Fruit fly (Drosophila melanogaster) whole organism, prepupa: ENCODE measurements around the gene CG17108.
A peak's percentile ranks its signal among the peaks of the same experiment; 100 is the strongest.

Experiments
- CG15336 ChIP-seq: fragments of 200-800 bp; sonication (Bioruptor generic); IDR thresholded peaks from 2 replicates; pipeline ENCODE4 v1.3.6; 2022; ENCODE audit warnings: missing biosample characterization, missing genetic modification characterization
- CG1621 ChIP-seq: fragments of 200-800 bp; sonication (Bioruptor generic); optimal IDR thresholded peaks from 3 replicates; lab custom pipeline; 2018; ENCODE audit warnings: missing biosample characterization, mild to moderate bottlenecking, missing genetic modification characterization
- CG16779 ChIP-seq: fragments of 200-800 bp; sonication (Bioruptor generic); optimal IDR thresholded peaks from 3 replicates; lab custom pipeline; 2017; ENCODE audit warnings: missing biosample characterization, mild to moderate bottlenecking, missing genetic modification characterization
- CG32006 ChIP-seq: fragments of 200-800 bp; sonication (Bioruptor generic); optimal IDR thresholded peaks from 3 replicates; lab custom pipeline; 2017; ENCODE audit warnings: missing biosample characterization, mild to moderate bottlenecking, missing genetic modification characterization
- CG6163 ChIP-seq: fragments of 200-800 bp; sonication (Bioruptor generic); IDR thresholded peaks from 3 replicates; pipeline ENCODE4 v1.3.6; 2022; ENCODE audit warnings: missing biosample characterization, missing genetic modification characterization
- Eip75B ChIP-seq: fragments of 200-800 bp; sonication (Bioruptor generic); optimal IDR thresholded peaks from 3 replicates; lab custom pipeline; 2016; ENCODE audit warnings: missing biosample characterization, missing genetic modification characterization
- Hr39 ChIP-seq: fragments of 200-800 bp; sonication (Bioruptor generic); optimal IDR thresholded peaks from 2 replicates; lab custom pipeline; 2016; ENCODE audit warnings: missing biosample characterization, missing genetic modification characterization
- OdsH ChIP-seq: fragments of 200-800 bp; sonication (Bioruptor generic); optimal IDR thresholded peaks from 3 replicates; lab custom pipeline; 2016; ENCODE audit warnings: missing biosample characterization, missing genetic modification characterization
- Sox14 ChIP-seq: fragments of 200-800 bp; sonication (Bioruptor generic); optimal IDR thresholded peaks from 3 replicates; lab custom pipeline; 2016; ENCODE audit warnings: missing biosample characterization, missing genetic modification characterization
- acj6 ChIP-seq: fragments of 200-800 bp; sonication (Bioruptor generic); optimal IDR thresholded peaks from 3 replicates; lab custom pipeline; 2016; ENCODE audit warnings: missing biosample characterization, missing genetic modification characterization
- vri ChIP-seq: fragments of 200-800 bp; sonication (Bioruptor generic); optimal IDR thresholded peaks from 3 replicates; lab custom pipeline; 2016; ENCODE audit warnings: missing biosample characterization, mild to moderate bottlenecking, missing genetic modification characterization

- TF ChIP-seq CG6163 (GFP tag; lab: Robert Waterston, UW) (no peak), vri (GFP tag; lab: Kevin White, UChicago) (no peak), Eip75B (GFP tag; lab: Kevin White, UChicago) (no peak), acj6 (GFP tag; lab: Kevin White, UChicago) (no peak), CG1621 (tag; lab: Kevin White, UChicago) (no peak), CG15336 (no peak), CG16779 (tag; lab: Kevin White, UChicago) (no peak), CG32006 (peak; percentile 27), Hr39 (GFP tag; lab: Kevin White, UChicago) (no peak), OdsH (GFP tag; lab: Kevin White, UChicago) (no peak), Sox14 (GFP tag; lab: Kevin White, UChicago) (no peak)
Observed at dm6 chr2L:10697992-10698391, 4.1 kb upstream of the CG17108 start, which contains the start of gene CG7300.
